Fruit fly (Drosophila melanogaster) whole organism, embryonic: ENCODE results near the gene Rip11.

Experiments used
- ATbp ChIP-seq: fragments of 200-800 bp; sonication (Bioruptor generic); optimal IDR thresholded peaks from 2 replicates; lab custom pipeline; 2017; ENCODE audit warnings: missing biosample characterization, mild to moderate bottlenecking, missing genetic modification characterization, missing genetic modification reagents
- Atf6 ChIP-seq: fragments of 200-800 bp; sonication (Bioruptor generic); IDR thresholded peaks from 2 replicates; pipeline ENCODE4 v1.3.6; 2022; ENCODE audit warnings: missing biosample characterization, missing genetic modification characterization
- CG10979 ChIP-seq: fragments of 200-800 bp; sonication (Bioruptor generic); optimal IDR thresholded peaks from 2 replicates; lab custom pipeline; 2018; ENCODE audit warnings: missing biosample characterization, mild to moderate bottlenecking, missing genetic modification characterization, moderate library complexity
- CG12769 ChIP-seq: fragments of 200-800 bp; sonication (Bioruptor generic); optimal IDR thresholded peaks from 2 replicates; lab custom pipeline; 2019; ENCODE audit warnings: missing biosample characterization, mild to moderate bottlenecking, missing genetic modification characterization, moderate library complexity
- CG13287 ChIP-seq: fragments of 200-800 bp; sonication (Bioruptor generic); IDR thresholded peaks from 2 replicates; pipeline ENCODE4 v1.3.6; 2022; ENCODE audit warnings: missing biosample characterization, missing genetic modification characterization; ENCODE audit not compliant: partially characterized antibody
- CG13894 ChIP-seq: fragments of 200-800 bp; sonication (Bioruptor generic); optimal IDR thresholded peaks from 3 replicates; lab custom pipeline; 2018; ENCODE audit warnings: missing biosample characterization, mild to moderate bottlenecking, missing genetic modification characterization, moderate library complexity
- CG16863 ChIP-seq: fragments of 200-800 bp; sonication (Bioruptor generic); optimal IDR thresholded peaks from 3 replicates; lab custom pipeline; 2016; ENCODE audit warnings: missing biosample characterization, missing genetic modification characterization
- CG31388 ChIP-seq: fragments of 200-800 bp; sonication (Bioruptor generic); optimal IDR thresholded peaks from 2 replicates; lab custom pipeline; 2016; ENCODE audit warnings: missing biosample characterization, missing genetic modification characterization
- CG3163 ChIP-seq: fragments of 200-800 bp; sonication (Bioruptor generic); optimal IDR thresholded peaks from 3 replicates; lab custom pipeline; 2016; ENCODE audit warnings: missing biosample characterization, missing genetic modification characterization
- CG33213 ChIP-seq: fragments of 200-800 bp; sonication (Bioruptor generic); optimal IDR thresholded peaks from 3 replicates; lab custom pipeline; 2016; ENCODE audit warnings: missing biosample characterization, missing genetic modification characterization
- CG34224 ChIP-seq: fragments of 200-800 bp; sonication (Bioruptor generic); IDR thresholded peaks from 3 replicates; pipeline ENCODE4 v1.3.6; 2022; ENCODE audit warnings: missing biosample characterization, missing genetic modification characterization; ENCODE audit not compliant: partially characterized antibody
- CG3847 ChIP-seq: fragments of 200-800 bp; sonication (Bioruptor generic); IDR thresholded peaks from 2 replicates; pipeline ENCODE4 v1.3.6; 2022; ENCODE audit warnings: missing biosample characterization, missing genetic modification characterization
- CG4360 ChIP-seq: fragments of 200-800 bp; sonication (Bioruptor generic); IDR thresholded peaks from 2 replicates; pipeline ENCODE4 v1.3.6; 2022; ENCODE audit warnings: missing biosample characterization, missing genetic modification characterization
- CG4854 ChIP-seq: fragments of 200-800 bp; sonication (Bioruptor generic); optimal IDR thresholded peaks from 2 replicates; lab custom pipeline; 2016; ENCODE audit warnings: missing biosample characterization, missing genetic modification characterization, inconsistent platforms
- CG5953 ChIP-seq: fragments of 200-800 bp; sonication (Bioruptor generic); IDR thresholded peaks from 2 replicates; pipeline ENCODE4 v1.3.6; 2022; ENCODE audit warnings: missing biosample characterization, missing genetic modification characterization
- CG9817 ChIP-seq: fragments of 200-800 bp; sonication (Bioruptor generic); optimal IDR thresholded peaks from 2 replicates; lab custom pipeline; 2018; ENCODE audit warnings: missing biosample characterization, mild to moderate bottlenecking, missing genetic modification characterization, moderate library complexity
- CkIIα-i1 ChIP-seq: fragments of 200-800 bp; sonication (Bioruptor generic); IDR thresholded peaks from 2 replicates; pipeline ENCODE4 v1.3.6; 2022; ENCODE audit warnings: missing biosample characterization, missing genetic modification characterization
- Dip2 ChIP-seq: fragments of 200-800 bp; sonication (Bioruptor generic); IDR thresholded peaks from 2 replicates; pipeline ENCODE4 v1.3.6; 2022; ENCODE audit warnings: missing biosample characterization, missing genetic modification characterization
- Dip3 ChIP-seq: fragments of 200-800 bp; sonication (Bioruptor generic); optimal IDR thresholded peaks from 3 replicates; lab custom pipeline; 2016; ENCODE audit warnings: missing biosample characterization, missing genetic modification characterization
- ERR ChIP-seq: fragments of 200-800 bp; sonication (Bioruptor generic); optimal IDR thresholded peaks from 2 replicates; lab custom pipeline; 2016; ENCODE audit warnings: missing biosample characterization, missing genetic modification characterization
- Elba2 ChIP-seq: fragments of 200-800 bp; sonication (Bioruptor generic); optimal IDR thresholded peaks from 3 replicates; lab custom pipeline; 2016; ENCODE audit warnings: missing biosample characterization, missing genetic modification characterization
- Gug ChIP-seq: fragments of 200-800 bp; sonication (Bioruptor generic); IDR thresholded peaks from 4 replicates; pipeline ENCODE4 v1.3.6; 2022; ENCODE audit warnings: missing biosample characterization, missing genetic modification characterization
- Hr39 ChIP-seq: fragments of >200 bp; optimal IDR thresholded peaks from 2 replicates; lab custom pipeline; 2017
- MBD-R2 ChIP-seq: fragments of 200-800 bp; sonication (Bioruptor generic); IDR thresholded peaks from 2 replicates; pipeline ENCODE4 v1.3.6; 2022; ENCODE audit warnings: missing biosample characterization, missing genetic modification characterization
- NC2α ChIP-seq: fragments of 200-800 bp; sonication (Bioruptor generic); optimal IDR thresholded peaks from 2 replicates; lab custom pipeline; 2016; ENCODE audit warnings: missing biosample characterization, missing genetic modification characterization
- Neu2 ChIP-seq: fragments of 200-800 bp; sonication (Bioruptor generic); optimal IDR thresholded peaks from 3 replicates; lab custom pipeline; 2016; ENCODE audit warnings: missing biosample characterization, missing genetic modification characterization, borderline replicate concordance
- PHDP ChIP-seq: fragments of 200-800 bp; sonication (Bioruptor generic); optimal IDR thresholded peaks from 3 replicates; lab custom pipeline; 2018; ENCODE audit warnings: missing biosample characterization, mild to moderate bottlenecking, missing genetic modification characterization, moderate library complexity
- Side ChIP-seq: fragments of 200-800 bp; sonication (Bioruptor generic); optimal IDR thresholded peaks from 2 replicates; lab custom pipeline; 2016; ENCODE audit warnings: missing biosample characterization, missing genetic modification characterization
- Sry-β ChIP-seq: fragments of 200-800 bp; sonication (Bioruptor generic); optimal IDR thresholded peaks from 2 replicates; lab custom pipeline; 2018; ENCODE audit warnings: missing biosample characterization, mild to moderate bottlenecking, missing genetic modification characterization, moderate library complexity
- Ssrp ChIP-seq: fragments of 200-800 bp; sonication (Bioruptor generic); optimal IDR thresholded peaks from 2 replicates; lab custom pipeline; 2018; ENCODE audit warnings: missing biosample characterization, mild to moderate bottlenecking, missing genetic modification characterization, moderate library complexity
- Stat92E ChIP-seq, 3 experiments: fragments of >200 bp in 2 of 3; fragments of 200-800 bp in 1 of 3; sonication (Bioruptor generic) in 1 of 3; optimal IDR thresholded peaks; 2 replicates each; lab custom pipeline; 2017 to 2019; ENCODE audit warnings: missing biosample characterization in 3 of 3, missing genetic modification characterization in 3 of 3, mild to moderate bottlenecking in 1 of 3, moderate library complexity in 1 of 3
- ab ChIP-seq: fragments of 200-800 bp; sonication (Bioruptor generic); optimal IDR thresholded peaks from 2 replicates; lab custom pipeline; 2016; ENCODE audit warnings: missing biosample characterization, missing genetic modification characterization
- bcd ChIP-seq: fragments of 200-800 bp; sonication (Bioruptor generic); optimal IDR thresholded peaks from 2 replicates; lab custom pipeline; 2017; ENCODE audit warnings: missing biosample characterization, mild to moderate bottlenecking, missing genetic modification characterization
- cwo ChIP-seq: fragments of 200-800 bp; sonication (Bioruptor generic); optimal IDR thresholded peaks from 3 replicates; lab custom pipeline; 2017; ENCODE audit warnings: missing biosample characterization, missing genetic modification characterization, mild to moderate bottlenecking, moderate library complexity, missing genetic modification reagents
- dimm ChIP-seq: fragments of 200-800 bp; sonication (Bioruptor generic); IDR thresholded peaks from 2 replicates; pipeline ENCODE4 v1.3.6; 2022; ENCODE audit warnings: missing biosample characterization, missing genetic modification characterization
- dpn ChIP-seq, 2 experiments: fragments of 200-800 bp; sonication (Bioruptor generic); optimal IDR thresholded peaks; 3 replicates each; lab custom pipeline; 2016; ENCODE audit warnings: missing biosample characterization in 2 of 2, missing genetic modification characterization in 2 of 2
- dysf ChIP-seq: fragments of 200-800 bp; sonication (Bioruptor generic); IDR thresholded peaks from 3 replicates; pipeline ENCODE4 v1.3.6; 2022; ENCODE audit warnings: missing biosample characterization, missing genetic modification characterization
- emc ChIP-seq: fragments of 200-800 bp; sonication (Bioruptor generic); optimal IDR thresholded peaks from 2 replicates; lab custom pipeline; 2016; ENCODE audit warnings: missing biosample characterization, missing genetic modification characterization
- fd102C ChIP-seq: fragments of 200-800 bp; sonication (Bioruptor generic); optimal IDR thresholded peaks from 2 replicates; lab custom pipeline; 2018; ENCODE audit warnings: missing biosample characterization, mild to moderate bottlenecking, missing genetic modification characterization, moderate library complexity
- grn ChIP-seq: fragments of 200-800 bp; sonication (Bioruptor generic); optimal IDR thresholded peaks from 3 replicates; lab custom pipeline; 2017; ENCODE audit warnings: missing biosample characterization, missing genetic modification characterization
- inv ChIP-seq: fragments of 200-800 bp; sonication (Bioruptor generic); IDR thresholded peaks from 2 replicates; pipeline ENCODE4 v1.3.6; 2022; ENCODE audit warnings: missing biosample characterization, missing genetic modification characterization; ENCODE audit not compliant: partially characterized antibody
- lbe ChIP-seq: fragments of 200-800 bp; sonication (Bioruptor generic); optimal IDR thresholded peaks from 2 replicates; lab custom pipeline; 2016; ENCODE audit warnings: missing biosample characterization, mild to moderate bottlenecking, missing genetic modification characterization
- nerfin-1 ChIP-seq: fragments of 200-800 bp; sonication (Bioruptor generic); optimal IDR thresholded peaks from 3 replicates; lab custom pipeline; 2019; ENCODE audit warnings: missing biosample characterization, mild to moderate bottlenecking, missing genetic modification characterization, moderate library complexity
- nerfin-2 ChIP-seq: fragments of 200-800 bp; sonication (Bioruptor generic); IDR thresholded peaks from 2 replicates; pipeline ENCODE4 v1.3.6; 2022; ENCODE audit warnings: missing biosample characterization, missing genetic modification characterization; ENCODE audit not compliant: partially characterized antibody
- nom ChIP-seq: fragments of 200-800 bp; sonication (Bioruptor generic); optimal IDR thresholded peaks from 2 replicates; lab custom pipeline; 2017; ENCODE audit warnings: missing biosample characterization, missing genetic modification characterization, mild to moderate bottlenecking, moderate library complexity, missing genetic modification reagents
- pros ChIP-seq: fragments of 200-800 bp; sonication (Bioruptor generic); optimal IDR thresholded peaks from 3 replicates; lab custom pipeline; 2019; ENCODE audit warnings: missing biosample characterization, mild to moderate bottlenecking, missing genetic modification characterization, moderate library complexity
- ro ChIP-seq: fragments of 200-800 bp; sonication (Bioruptor generic); IDR thresholded peaks from 2 replicates; pipeline ENCODE4 v1.3.6; 2022; ENCODE audit warnings: missing biosample characterization, missing genetic modification characterization
- salm ChIP-seq: fragments of 200-800 bp; sonication (Bioruptor generic); optimal IDR thresholded peaks from 2 replicates; lab custom pipeline; 2018; ENCODE audit warnings: missing biosample characterization, mild to moderate bottlenecking, missing genetic modification characterization
- seq ChIP-seq: fragments of 200-800 bp; sonication (Bioruptor generic); IDR thresholded peaks from 2 replicates; pipeline ENCODE4 v1.3.6; 2022; ENCODE audit warnings: missing biosample characterization, missing genetic modification characterization
- sim ChIP-seq: fragments of 200-800 bp; sonication (Bioruptor generic); IDR thresholded peaks from 2 replicates; pipeline ENCODE4 v1.3.6; 2022; ENCODE audit warnings: missing biosample characterization, missing genetic modification characterization
- sisA ChIP-seq: fragments of 200-800 bp; sonication (Bioruptor generic); IDR thresholded peaks from 2 replicates; pipeline ENCODE4 v1.3.6; 2022; ENCODE audit warnings: missing biosample characterization, missing genetic modification characterization

The Rip11 gene

DNA sequence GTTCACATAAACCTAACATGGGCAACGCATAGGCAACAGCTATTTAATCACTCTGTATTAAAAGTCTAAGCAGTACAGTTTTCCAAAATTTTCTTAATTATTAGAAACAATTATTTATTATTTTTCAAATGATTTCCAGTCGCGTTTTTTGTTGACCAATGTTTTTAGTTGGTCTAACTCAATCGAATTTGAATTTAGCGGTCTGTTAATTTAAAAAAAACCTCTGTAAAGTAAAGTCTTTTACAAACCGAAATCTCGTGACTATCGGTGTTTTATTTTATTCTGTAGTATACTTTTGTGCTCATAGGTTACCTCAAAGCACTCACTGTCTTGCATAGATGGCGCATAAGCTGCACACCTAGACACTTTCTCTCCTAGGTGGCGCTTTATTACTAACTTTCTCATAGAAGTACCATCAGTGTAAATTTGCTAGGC is 12.3 kb downstream of the Rip11 start (continued):
- TF ChIP-seq nom (GFP tag; lab: Kevin White, UChicago) (no peak), CG31388 (GFP tag; lab: Kevin White, UChicago) (no peak), CG3847 (GFP tag; lab: Robert Waterston, UW) (peak; percentile 10; the same call in 1 of the 2 replicates), sisA (GFP tag; lab: Robert Waterston, UW) (no peak), ERR (peak; percentile 29), Elba2 (GFP tag; lab: Kevin White, UChicago) (no peak), CG9817 (peak; percentile 55), CG5953 (GFP tag; lab: Robert Waterston, UW) (no peak), CG4854 (GFP tag; lab: Kevin White, UChicago) (no peak), CG34224 (GFP tag; lab: Robert Waterston, UW) (no peak; the same call in 2 of the 3 replicates), emc (GFP tag; lab: Kevin White, UChicago) (no peak), CG3163 (GFP tag; lab: Kevin White, UChicago) (peak; percentile 34), PHDP (tag; lab: Kevin White, UChicago) (no peak), Side (GFP tag; lab: Kevin White, UChicago) (peak; percentile 47), lbe (GFP tag; lab: Kevin White, UChicago) (no peak), Dip2 (GFP tag; lab: Robert Waterston, UW) (peak; percentile 98), dysf (GFP tag; lab: Robert Waterston, UW) (peak; percentile 33; the same call in 1 of the 3 replicates), pros (GFP tag; lab: Kevin White, UChicago) (no peak), CG10979 (tag; lab: Kevin White, UChicago) (peak; percentile 89), Neu2 (GFP tag; lab: Kevin White, UChicago) (no peak), cwo (peak; percentile 20), salm (tag; lab: Kevin White, UChicago) (no peak), CG12769 (peak; percentile 31), Dip3 (GFP tag; lab: Kevin White, UChicago) (peak; percentile 20), seq (GFP tag; lab: Robert Waterston, UW) (no peak), dpn (GFP tag; optimal IDR thresholded peaks at IDR 0.05; lab: Kevin White, UChicago) (peak; percentile 39 to 45), sim (GFP tag; lab: Robert Waterston, UW) (no peak), Sry-β (GFP tag; lab: Kevin White, UChicago) (no peak), CkIIα-i1 (GFP tag; lab: Robert Waterston, UW) (no peak), MBD-R2 (no peak), CG13894 (tag; lab: Kevin White, UChicago) (peak; percentile 42), nerfin-2 (GFP tag; lab: Robert Waterston, UW) (peak; percentile 7; the same call in 1 of the 2 replicates), nerfin-1 (no peak), Stat92E (GFP tag; optimal IDR thresholded peaks at IDR 0.05; lab: Kevin White, UChicago) (no peak), CG16863 (GFP tag; lab: Kevin White, UChicago) (no peak), ATbp (GFP tag; lab: Kevin White, UChicago) (no peak), Ssrp (tag; lab: Kevin White, UChicago) (no peak), dimm (GFP tag; lab: Robert Waterston, UW) (no peak), grn (GFP tag; lab: Kevin White, UChicago) (no peak), Atf6 (GFP tag; lab: Robert Waterston, UW) (no peak), inv (GFP tag; lab: Robert Waterston, UW) (peak; percentile 55; the same call in 1 of the 2 replicates), bcd (GFP tag; lab: Kevin White, UChicago) (no peak), CG4360 (GFP tag; lab: Robert Waterston, UW) (no peak), Gug (GFP tag; lab: Robert Waterston, UW) (no peak), ro (no peak), CG13287 (GFP tag; lab: Robert Waterston, UW) (peak; percentile 80), ab (GFP tag; lab: Kevin White, UChicago) (no peak), Hr39 (lab: Kevin White, UChicago) (no peak), fd102C (GFP tag; lab: Kevin White, UChicago) (no peak), NC2α (GFP tag; lab: Kevin White, UChicago) (peak; percentile 23), CG33213 (GFP tag; lab: Kevin White, UChicago) (peak; percentile 57)
